Fruit fly (Drosophila melanogaster) whole organism, pupa: ENCODE results near the gene Fum3.
A peak's percentile ranks its signal among the peaks of the same experiment; 100 is the strongest.

Experiments used
- CG10348 ChIP-seq: fragments of 200-800 bp; sonication (Bioruptor generic); IDR thresholded peaks from 2 replicates; pipeline ENCODE4 v1.3.6; 2022; ENCODE audit warnings: missing biosample characterization, missing genetic modification characterization
- CG12605 ChIP-seq: fragments of 200-800 bp; sonication (Bioruptor generic); IDR thresholded peaks from 2 replicates; pipeline ENCODE4 v1.3.6; 2022; ENCODE audit warnings: missing biosample characterization, missing genetic modification characterization
- CG13204 ChIP-seq: fragments of 200-800 bp; sonication (Bioruptor generic); optimal IDR thresholded peaks from 2 replicates; lab custom pipeline; 2018; ENCODE audit warnings: missing biosample characterization, mild to moderate bottlenecking, missing genetic modification characterization, moderate library complexity
- CG14655 ChIP-seq: fragments of 200-800 bp; sonication (Bioruptor generic); optimal IDR thresholded peaks from 3 replicates; lab custom pipeline; 2017; ENCODE audit warnings: mild to moderate bottlenecking, missing biosample characterization, missing genetic modification reagents, missing genetic modification characterization
- CG15710 ChIP-seq: fragments of 200-800 bp; sonication (Bioruptor generic); optimal IDR thresholded peaks from 2 replicates; lab custom pipeline; 2018; ENCODE audit warnings: missing biosample characterization, mild to moderate bottlenecking, missing genetic modification characterization, moderate library complexity
- CG17806 ChIP-seq: fragments of 200-800 bp; sonication (Bioruptor generic); optimal IDR thresholded peaks from 2 replicates; lab custom pipeline; 2018; ENCODE audit warnings: missing biosample characterization, mild to moderate bottlenecking, missing genetic modification characterization, moderate library complexity
- CG32121 ChIP-seq: fragments of 200-800 bp; sonication (Bioruptor generic); IDR thresholded peaks from 2 replicates; pipeline ENCODE4 v1.3.6; 2022; ENCODE audit warnings: missing biosample characterization, missing genetic modification characterization
- CG34367 ChIP-seq: fragments of 200-800 bp; sonication (Bioruptor generic); optimal IDR thresholded peaks from 2 replicates; lab custom pipeline; 2018; ENCODE audit warnings: missing biosample characterization, mild to moderate bottlenecking, missing genetic modification characterization
- CG4496 ChIP-seq: fragments of 200-800 bp; sonication (Bioruptor generic); IDR thresholded peaks from 3 replicates; pipeline ENCODE4 v1.3.6; 2022; ENCODE audit warnings: missing biosample characterization, missing genetic modification characterization
- CG8159 ChIP-seq: fragments of 200-800 bp; sonication (Bioruptor generic); optimal IDR thresholded peaks from 3 replicates; lab custom pipeline; 2018; ENCODE audit warnings: missing biosample characterization, mild to moderate bottlenecking, missing genetic modification characterization, moderate library complexity
- CG8301 ChIP-seq: fragments of 200-800 bp; sonication (Bioruptor generic); optimal IDR thresholded peaks from 2 replicates; lab custom pipeline; 2018; ENCODE audit warnings: missing biosample characterization, mild to moderate bottlenecking, missing genetic modification characterization
- CG9948 ChIP-seq: fragments of 200-800 bp; sonication (Bioruptor generic); optimal IDR thresholded peaks from 2 replicates; lab custom pipeline; 2018; ENCODE audit warnings: missing biosample characterization, mild to moderate bottlenecking, missing genetic modification characterization, moderate library complexity
- D1 ChIP-seq: fragments of 200-800 bp; sonication (Bioruptor generic); optimal IDR thresholded peaks from 2 replicates; lab custom pipeline; 2018; ENCODE audit warnings: missing biosample characterization, mild to moderate bottlenecking, missing genetic modification characterization, moderate library complexity
- EcR ChIP-seq: fragments of 200-800 bp; sonication (Bioruptor generic); optimal IDR thresholded peaks from 3 replicates; lab custom pipeline; 2019; ENCODE audit warnings: missing biosample characterization, missing genetic modification characterization, mild to moderate bottlenecking, moderate library complexity, missing genetic modification reagents
- Ets98B ChIP-seq: fragments of 200-800 bp; sonication (Bioruptor generic); IDR thresholded peaks from 2 replicates; pipeline ENCODE4 v1.3.6; 2022; ENCODE audit warnings: missing biosample characterization, missing genetic modification characterization
- Pif1A ChIP-seq: fragments of 200-800 bp; sonication (Bioruptor generic); optimal IDR thresholded peaks from 3 replicates; lab custom pipeline; 2016; ENCODE audit warnings: missing biosample characterization, missing genetic modification characterization
- Pif1B ChIP-seq: fragments of 200-800 bp; sonication (Bioruptor generic); optimal IDR thresholded peaks from 3 replicates; lab custom pipeline; 2016; ENCODE audit warnings: missing biosample characterization, missing genetic modification characterization
- Snoo ChIP-seq: fragments of 200-800 bp; sonication (Bioruptor generic); optimal IDR thresholded peaks from 3 replicates; lab custom pipeline; 2017; ENCODE audit warnings: missing biosample characterization, mild to moderate bottlenecking, missing genetic modification characterization, inconsistent platforms
- fd96Ca ChIP-seq: fragments of 200-800 bp; sonication (Bioruptor generic); IDR thresholded peaks from 3 replicates; pipeline ENCODE4 v1.3.6; 2022; ENCODE audit warnings: missing biosample characterization, missing genetic modification characterization
- gl ChIP-seq: fragments of 200-800 bp; sonication (Bioruptor generic); optimal IDR thresholded peaks from 2 replicates; lab custom pipeline; 2018; ENCODE audit warnings: missing biosample characterization, mild to moderate bottlenecking, missing genetic modification characterization
- rn ChIP-seq: fragments of 200-800 bp; sonication (Bioruptor generic); IDR thresholded peaks from 2 replicates; pipeline ENCODE4 v1.3.6; 2022; ENCODE audit warnings: missing biosample characterization, missing genetic modification characterization

Gene Fum3

DNA sequence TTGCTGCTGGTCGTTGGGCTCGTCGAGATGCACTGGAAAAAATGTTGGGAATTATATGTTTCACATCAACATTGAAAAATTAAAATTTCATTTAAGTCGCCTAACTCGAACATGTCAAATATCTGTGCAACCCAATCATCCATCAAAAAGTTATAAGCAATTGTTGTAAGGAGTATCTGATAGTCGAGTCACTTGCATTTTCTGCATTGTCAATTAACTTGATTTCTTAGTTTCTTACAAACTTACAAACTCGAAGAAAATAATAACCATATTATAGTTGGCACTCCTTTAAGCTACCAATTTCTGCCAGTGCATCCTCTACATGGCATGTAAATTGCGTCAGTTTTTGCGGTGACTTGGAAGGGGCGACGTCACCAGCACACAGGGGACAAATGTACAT, 17.5 kb upstream of the Fum3 start:
- TF ChIP-seq EcR (GFP tag; lab: Kevin White, UChicago), result no peak
- peak; percentile 83 for TF ChIP-seq CG8159 (tag; lab: Kevin White, UChicago)
- TF ChIP-seq CG15710 (tag; lab: Kevin White, UChicago), result peak; percentile 70
- peak; percentile 66 for TF ChIP-seq Pif1A (GFP tag; lab: Kevin White, UChicago)
- no peak for TF ChIP-seq gl (tag; lab: Kevin White, UChicago)
- TF ChIP-seq CG32121 (GFP tag; lab: Robert Waterston, UW), result no peak
- peak; percentile 28 for TF ChIP-seq Pif1B
- peak; percentile 7 for TF ChIP-seq D1 (tag; lab: Kevin White, UChicago)
- TF ChIP-seq CG4496 (GFP tag; lab: Robert Waterston, UW), result peak; percentile 64; the same call in 2 of the 3 replicates
- peak; percentile 62 for TF ChIP-seq Snoo (tag; lab: Kevin White, UChicago)
- no peak for TF ChIP-seq CG10348
- peak; percentile 74 for TF ChIP-seq CG14655 (GFP tag; lab: Kevin White, UChicago)
- peak; percentile 44 for TF ChIP-seq CG8301 (tag; lab: Kevin White, UChicago)
- TF ChIP-seq fd96Ca, result no peak; the same call in 2 of the 3 replicates
- TF ChIP-seq CG34367 (tag; lab: Kevin White, UChicago), result peak; percentile 68
- peak; percentile 65 for TF ChIP-seq CG17806 (tag; lab: Kevin White, UChicago)
- peak; percentile 64 for TF ChIP-seq CG9948 (tag; lab: Kevin White, UChicago)
- TF ChIP-seq CG12605, result no peak
- no peak for TF ChIP-seq rn (GFP tag; lab: Robert Waterston, UW)
- TF ChIP-seq CG13204 (GFP tag; lab: Kevin White, UChicago), result no peak
- no peak for TF ChIP-seq Ets98B (GFP tag; lab: Robert Waterston, UW)

- TF ChIP-seq CG10348, result no peak
- no peak for TF ChIP-seq CG34367 (tag; lab: Kevin White, UChicago)
- no peak for TF ChIP-seq gl (tag; lab: Kevin White, UChicago)
- no peak for TF ChIP-seq Pif1B
- TF ChIP-seq CG8159 (tag; lab: Kevin White, UChicago), result no peak
These were observed 14.6 kb upstream of the Fum3 start for dm6 chr3L:11480304-11480703.

DNA sequence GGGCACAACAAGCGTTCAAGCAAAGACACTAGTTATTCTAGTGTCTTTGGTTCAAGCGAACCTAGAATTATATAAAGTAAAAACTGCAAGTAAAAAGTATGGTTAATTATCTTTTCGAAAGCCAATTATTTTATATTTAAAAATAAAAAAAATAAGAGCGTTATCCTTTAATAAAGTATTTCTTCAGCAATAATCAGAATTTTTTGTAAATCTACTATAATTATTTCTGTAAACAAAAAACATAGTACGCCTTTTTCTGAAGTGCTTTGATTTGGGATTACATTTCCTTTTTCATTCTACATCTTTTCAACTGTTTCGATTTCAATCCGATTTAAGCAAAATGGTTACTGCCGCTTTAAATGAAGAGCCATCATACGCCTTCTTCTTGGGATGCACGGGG, 9.0 kb upstream of the Fum3 start, which contains the start of gene Vha16-2:
Gene Vha16-2 (plus strand): TSS at position 301 of the 400 bp plus-strand sequence.
- TF ChIP-seq CG8301 (tag; lab: Kevin White, UChicago) (no peak), Snoo (tag; lab: Kevin White, UChicago) (no peak), Ets98B (GFP tag; lab: Robert Waterston, UW) (no peak), CG8159 (tag; lab: Kevin White, UChicago) (no peak), gl (tag; lab: Kevin White, UChicago) (no peak), CG13204 (GFP tag; lab: Kevin White, UChicago) (no peak), CG32121 (GFP tag; lab: Robert Waterston, UW) (no peak), CG12605 (no peak)

- TF ChIP-seq CG10348 (no peak), CG12605 (no peak), rn (GFP tag; lab: Robert Waterston, UW) (no peak), CG9948 (tag; lab: Kevin White, UChicago) (no peak), gl (tag; lab: Kevin White, UChicago) (no peak), CG34367 (tag; lab: Kevin White, UChicago) (no peak), CG14655 (GFP tag; lab: Kevin White, UChicago) (no peak), fd96Ca (no peak), CG8159 (tag; lab: Kevin White, UChicago) (no peak), Pif1B (no peak), EcR (GFP tag; lab: Kevin White, UChicago) (no peak), CG17806 (tag; lab: Kevin White, UChicago) (no peak), Ets98B (GFP tag; lab: Robert Waterston, UW) (no peak)
These were observed 7.3 kb upstream of the Fum3 start, which contains the start of gene Vha16-3 for dm6 chr3L:11472991-11473390. Vha16-3 (plus strand) TSS chr3L:11473291.

DNA sequence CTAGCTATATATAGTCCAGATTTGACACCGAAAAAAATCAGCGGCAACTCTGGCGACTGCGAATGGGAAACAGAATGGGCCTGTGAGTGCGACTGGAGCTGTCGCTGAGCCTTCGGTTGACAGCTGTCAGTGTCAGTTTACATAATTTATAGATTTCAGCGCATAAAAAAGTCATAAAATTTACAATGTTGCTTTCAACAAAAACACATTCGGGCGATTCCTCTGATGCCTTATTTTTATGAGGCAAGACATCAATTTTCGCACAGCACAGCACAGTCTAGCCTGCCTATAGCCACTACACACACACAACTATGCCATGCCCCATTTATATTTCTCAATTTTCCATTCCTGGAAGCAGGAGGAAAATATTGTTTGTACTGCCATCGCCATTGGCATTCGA, 6.7 kb upstream of the Fum3 start:
- TF ChIP-seq CG12605 (no peak), Snoo (tag; lab: Kevin White, UChicago) (no peak), Pif1A (GFP tag; lab: Kevin White, UChicago) (no peak), CG8301 (tag; lab: Kevin White, UChicago) (no peak), CG9948 (tag; lab: Kevin White, UChicago) (no peak), CG4496 (GFP tag; lab: Robert Waterston, UW) (no peak), CG17806 (tag; lab: Kevin White, UChicago) (no peak), Pif1B (no peak), D1 (tag; lab: Kevin White, UChicago) (no peak), fd96Ca (no peak), CG32121 (GFP tag; lab: Robert Waterston, UW) (no peak), CG34367 (tag; lab: Kevin White, UChicago) (no peak), EcR (GFP tag; lab: Kevin White, UChicago) (no peak), rn (GFP tag; lab: Robert Waterston, UW) (no peak), Ets98B (GFP tag; lab: Robert Waterston, UW) (no peak), gl (tag; lab: Kevin White, UChicago) (no peak), CG10348 (no peak), CG15710 (tag; lab: Kevin White, UChicago) (no peak), CG13204 (GFP tag; lab: Kevin White, UChicago) (no peak), CG8159 (tag; lab: Kevin White, UChicago) (no peak)

- TF ChIP-seq CG9948 (tag; lab: Kevin White, UChicago), result peak; percentile 56
- TF ChIP-seq D1 (tag; lab: Kevin White, UChicago), result no peak
- no peak for TF ChIP-seq rn (GFP tag; lab: Robert Waterston, UW)
- peak; percentile 45 for TF ChIP-seq CG15710 (tag; lab: Kevin White, UChicago)
- no peak for TF ChIP-seq CG32121 (GFP tag; lab: Robert Waterston, UW)
- TF ChIP-seq CG17806 (tag; lab: Kevin White, UChicago), result peak; percentile 34
- no peak for TF ChIP-seq EcR (GFP tag; lab: Kevin White, UChicago)
- TF ChIP-seq gl (tag; lab: Kevin White, UChicago), result no peak
- no peak for TF ChIP-seq CG12605
- TF ChIP-seq CG14655 (GFP tag; lab: Kevin White, UChicago), result peak; percentile 21
- TF ChIP-seq fd96Ca, result no peak
- TF ChIP-seq CG34367 (tag; lab: Kevin White, UChicago), result no peak
- no peak for TF ChIP-seq CG4496 (GFP tag; lab: Robert Waterston, UW)
- no peak for TF ChIP-seq CG10348
- TF ChIP-seq CG13204 (GFP tag; lab: Kevin White, UChicago), result no peak
- TF ChIP-seq Pif1B, result no peak
- no peak for TF ChIP-seq Ets98B (GFP tag; lab: Robert Waterston, UW)
- no peak for TF ChIP-seq Pif1A (GFP tag; lab: Kevin White, UChicago)
- TF ChIP-seq CG8159 (tag; lab: Kevin White, UChicago), result peak; percentile 68
- TF ChIP-seq Snoo (tag; lab: Kevin White, UChicago), result no peak
- no peak for TF ChIP-seq CG8301 (tag; lab: Kevin White, UChicago)
These were observed 1.3 kb upstream of the Fum3 start for dm6 chr3L:11466985-11467384.
